Fruit fly (Drosophila melanogaster) whole organism, prepupa: ENCODE results near the gene Idgf2.

ENCODE experiments used
- Blimp-1 ChIP-seq: fragments of 200-800 bp; sonication (Bioruptor generic); optimal IDR thresholded peaks from 3 replicates; lab custom pipeline; 2017; ENCODE audit warnings: missing biosample characterization, missing genetic modification characterization, mild to moderate bottlenecking, moderate library complexity, missing genetic modification reagents
- CG10631 ChIP-seq: fragments of 200-800 bp; sonication (Bioruptor generic); optimal IDR thresholded peaks from 2 replicates; lab custom pipeline; 2016; ENCODE audit warnings: missing biosample characterization, missing genetic modification characterization
- CG10669 ChIP-seq: fragments of 200-800 bp; sonication (Bioruptor generic); optimal IDR thresholded peaks from 3 replicates; lab custom pipeline; 2018; ENCODE audit warnings: missing biosample characterization, mild to moderate bottlenecking, missing genetic modification characterization, moderate library complexity
- CG11294 ChIP-seq: fragments of 200-800 bp; sonication (Bioruptor generic); IDR thresholded peaks from 2 replicates; pipeline ENCODE4 v1.3.6; 2022; ENCODE audit warnings: missing biosample characterization, missing genetic modification characterization
- CG11762 ChIP-seq: fragments of 200-800 bp; sonication (Bioruptor generic); optimal IDR thresholded peaks from 3 replicates; lab custom pipeline; 2016; ENCODE audit warnings: missing biosample characterization, missing genetic modification characterization; ENCODE audit not compliant: insufficient read depth
- CG11902 ChIP-seq: fragments of 200-800 bp; sonication (Bioruptor generic); optimal IDR thresholded peaks from 3 replicates; lab custom pipeline; 2016; ENCODE audit warnings: missing biosample characterization, missing genetic modification characterization
- CG15336 ChIP-seq: fragments of 200-800 bp; sonication (Bioruptor generic); IDR thresholded peaks from 2 replicates; pipeline ENCODE4 v1.3.6; 2022; ENCODE audit warnings: missing biosample characterization, missing genetic modification characterization
- CG1621 ChIP-seq: fragments of 200-800 bp; sonication (Bioruptor generic); optimal IDR thresholded peaks from 3 replicates; lab custom pipeline; 2018; ENCODE audit warnings: missing biosample characterization, mild to moderate bottlenecking, missing genetic modification characterization
- CG16779 ChIP-seq: fragments of 200-800 bp; sonication (Bioruptor generic); optimal IDR thresholded peaks from 3 replicates; lab custom pipeline; 2017; ENCODE audit warnings: missing biosample characterization, mild to moderate bottlenecking, missing genetic modification characterization
- CG3032 ChIP-seq: fragments of 200-800 bp; optimal IDR thresholded peaks from 2 replicates; lab custom pipeline; 2019; ENCODE audit warnings: missing biosample characterization, mild to moderate bottlenecking, missing genetic modification characterization, moderate library complexity
- CG31627 ChIP-seq: fragments of 200-800 bp; sonication (Bioruptor generic); optimal IDR thresholded peaks from 3 replicates; lab custom pipeline; 2016; ENCODE audit warnings: missing biosample characterization, missing genetic modification characterization
- CG32006 ChIP-seq: fragments of 200-800 bp; sonication (Bioruptor generic); optimal IDR thresholded peaks from 3 replicates; lab custom pipeline; 2017; ENCODE audit warnings: missing biosample characterization, mild to moderate bottlenecking, missing genetic modification characterization
- CG4318 ChIP-seq: fragments of 200-800 bp; sonication (Bioruptor generic); optimal IDR thresholded peaks from 3 replicates; lab custom pipeline; 2017; ENCODE audit warnings: missing biosample characterization, mild to moderate bottlenecking, missing genetic modification characterization
- CG6163 ChIP-seq: fragments of 200-800 bp; sonication (Bioruptor generic); IDR thresholded peaks from 3 replicates; pipeline ENCODE4 v1.3.6; 2022; ENCODE audit warnings: missing biosample characterization, missing genetic modification characterization
- CG6276 ChIP-seq: fragments of 200-800 bp; sonication (Bioruptor generic); optimal IDR thresholded peaks from 2 replicates; lab custom pipeline; 2017; ENCODE audit warnings: missing biosample characterization, mild to moderate bottlenecking, missing genetic modification characterization
- CG6792 ChIP-seq: fragments of 200-800 bp; sonication (Bioruptor generic); optimal IDR thresholded peaks from 3 replicates; lab custom pipeline; 2016; ENCODE audit warnings: missing biosample characterization, missing genetic modification characterization
- CG6808 ChIP-seq: fragments of 200-800 bp; sonication (Bioruptor generic); optimal IDR thresholded peaks from 3 replicates; lab custom pipeline; 2017; ENCODE audit warnings: missing biosample characterization, missing genetic modification characterization, mild to moderate bottlenecking, moderate library complexity, missing genetic modification reagents
- CG6854 ChIP-seq: fragments of 200-800 bp; sonication (Bioruptor generic); optimal IDR thresholded peaks from 2 replicates; lab custom pipeline; 2017; ENCODE audit warnings: missing biosample characterization, mild to moderate bottlenecking, missing genetic modification characterization
- CG8119 ChIP-seq: fragments of 200-800 bp; sonication (Bioruptor generic); IDR thresholded peaks from 3 replicates; pipeline ENCODE4 v1.3.6; 2022; ENCODE audit warnings: missing biosample characterization, missing genetic modification characterization
- CG8632 ChIP-seq: fragments of 200-800 bp; sonication (Bioruptor generic); optimal IDR thresholded peaks from 3 replicates; lab custom pipeline; 2016; ENCODE audit warnings: missing biosample characterization, missing genetic modification characterization
- CG9139 ChIP-seq: fragments of 200-800 bp; sonication (Bioruptor generic); optimal IDR thresholded peaks from 3 replicates; lab custom pipeline; 2017; ENCODE audit warnings: missing biosample characterization, mild to moderate bottlenecking, missing genetic modification characterization
- Eip75B ChIP-seq: fragments of 200-800 bp; sonication (Bioruptor generic); optimal IDR thresholded peaks from 3 replicates; lab custom pipeline; 2016; ENCODE audit warnings: missing biosample characterization, missing genetic modification characterization
- Eip78C ChIP-seq: fragments of 200-800 bp; sonication (Bioruptor generic); peaks from one replicate; lab custom pipeline; 2016; ENCODE audit warnings: missing biosample characterization, missing genetic modification characterization
- Eip93F ChIP-seq: fragments of 200-800 bp; sonication (Bioruptor generic); optimal IDR thresholded peaks from 2 replicates; lab custom pipeline; 2016; ENCODE audit warnings: missing biosample characterization, mild to moderate bottlenecking, missing genetic modification characterization
- Ets21C ChIP-seq: fragments of 200-800 bp; sonication (Bioruptor generic); optimal IDR thresholded peaks from 3 replicates; lab custom pipeline; 2016; ENCODE audit warnings: missing biosample characterization, missing genetic modification characterization
- Ets96B ChIP-seq: fragments of 200-800 bp; optimal IDR thresholded peaks from 2 replicates; lab custom pipeline; 2019; ENCODE audit warnings: missing biosample characterization, mild to moderate bottlenecking, missing genetic modification characterization, moderate library complexity
- Gug ChIP-seq: fragments of 200-800 bp; sonication (Bioruptor generic); IDR thresholded peaks from 2 replicates; pipeline ENCODE4 v1.3.6; 2022; ENCODE audit warnings: missing biosample characterization, missing genetic modification characterization
- Hr38 ChIP-seq: sonication (Bioruptor generic); optimal IDR thresholded peaks from 2 replicates; lab custom pipeline; 2016; ENCODE audit warnings: missing biosample characterization, missing genetic modification characterization
- Hr4 ChIP-seq: fragments of 200-800 bp; sonication (Bioruptor generic); optimal IDR thresholded peaks from 3 replicates; lab custom pipeline; 2016; ENCODE audit warnings: missing biosample characterization, missing genetic modification characterization
- Lpt ChIP-seq: fragments of 200-800 bp; sonication (Bioruptor generic); optimal IDR thresholded peaks from 3 replicates; lab custom pipeline; 2016; ENCODE audit warnings: missing biosample characterization, missing genetic modification characterization
- Met ChIP-seq: fragments of 200-800 bp; sonication (Bioruptor generic); optimal IDR thresholded peaks from 3 replicates; lab custom pipeline; 2016; ENCODE audit warnings: missing biosample characterization, missing genetic modification characterization
- OdsH ChIP-seq: fragments of 200-800 bp; sonication (Bioruptor generic); optimal IDR thresholded peaks from 3 replicates; lab custom pipeline; 2016; ENCODE audit warnings: missing biosample characterization, missing genetic modification characterization
- Smox ChIP-seq: fragments of 200-800 bp; sonication (Bioruptor generic); optimal IDR thresholded peaks from 3 replicates; lab custom pipeline; 2016; ENCODE audit warnings: missing biosample characterization, missing genetic modification characterization
- Sox102F ChIP-seq: fragments of 200-800 bp; sonication (Bioruptor generic); optimal IDR thresholded peaks from 2 replicates; lab custom pipeline; 2016; ENCODE audit warnings: missing biosample characterization, mild to moderate bottlenecking, missing genetic modification characterization
- Sox14 ChIP-seq: fragments of 200-800 bp; sonication (Bioruptor generic); optimal IDR thresholded peaks from 3 replicates; lab custom pipeline; 2016; ENCODE audit warnings: missing biosample characterization, missing genetic modification characterization
- Sox15 ChIP-seq: fragments of 200-800 bp; sonication (Bioruptor generic); optimal IDR thresholded peaks from 3 replicates; lab custom pipeline; 2016; ENCODE audit warnings: missing biosample characterization, missing genetic modification characterization
- cyc ChIP-seq: fragments of 200-800 bp; sonication (Bioruptor generic); optimal IDR thresholded peaks from 3 replicates; lab custom pipeline; 2016; ENCODE audit warnings: missing biosample characterization, missing genetic modification characterization
- dac ChIP-seq: fragments of 200-800 bp; sonication (Bioruptor generic); optimal IDR thresholded peaks from 2 replicates; lab custom pipeline; 2017; ENCODE audit warnings: missing biosample characterization, mild to moderate bottlenecking, missing genetic modification characterization
- dsx ChIP-seq: fragments of 200-800 bp; optimal IDR thresholded peaks from 3 replicates; lab custom pipeline; 2019; ENCODE audit warnings: missing biosample characterization, mild to moderate bottlenecking, missing genetic modification characterization, moderate library complexity; ENCODE audit not compliant: poor library complexity, severe bottlenecking
- eg ChIP-seq: fragments of 200-800 bp; sonication (Bioruptor generic); IDR thresholded peaks from 3 replicates; pipeline ENCODE4 v1.3.6; 2022; ENCODE audit warnings: missing biosample characterization, missing genetic modification characterization
- fd59A ChIP-seq: fragments of 200-800 bp; sonication (Bioruptor generic); optimal IDR thresholded peaks from 2 replicates; lab custom pipeline; 2017; ENCODE audit warnings: missing biosample characterization, mild to moderate bottlenecking, missing genetic modification characterization, missing genetic modification reagents
- fd85E ChIP-seq: fragments of 200-800 bp; sonication (Bioruptor generic); optimal IDR thresholded peaks from 3 replicates; lab custom pipeline; 2016; ENCODE audit warnings: missing biosample characterization, missing genetic modification characterization
- fkh ChIP-seq: fragments of 200-800 bp; sonication (Bioruptor generic); optimal IDR thresholded peaks from 3 replicates; lab custom pipeline; 2017; ENCODE audit warnings: missing biosample characterization, mild to moderate bottlenecking, missing genetic modification characterization, moderate library complexity
- lz ChIP-seq: fragments of 200-800 bp; sonication (Bioruptor generic); optimal IDR thresholded peaks from 3 replicates; lab custom pipeline; 2016; ENCODE audit warnings: missing biosample characterization, missing genetic modification characterization
- net ChIP-seq: fragments of 200-800 bp; sonication (Bioruptor generic); optimal IDR thresholded peaks from 3 replicates; lab custom pipeline; 2016; ENCODE audit warnings: missing biosample characterization, missing genetic modification characterization
- salr ChIP-seq, 2 experiments: fragments of 200-800 bp; sonication (Bioruptor generic); optimal IDR thresholded peaks; 3 replicates each; lab custom pipeline; 2016 to 2018; ENCODE audit warnings: missing biosample characterization in 2 of 2, missing genetic modification characterization in 2 of 2, mild to moderate bottlenecking in 1 of 2
- ss ChIP-seq, 2 experiments: fragments of 200-800 bp; sonication (Bioruptor generic); optimal IDR thresholded peaks; 2 replicates in 1 of 2; 3 replicates in 1 of 2; lab custom pipeline; 2017 to 2018; ENCODE audit warnings: mild to moderate bottlenecking in 2 of 2, missing biosample characterization in 2 of 2, missing genetic modification characterization in 2 of 2, moderate library complexity in 1 of 2
- vri ChIP-seq: fragments of 200-800 bp; sonication (Bioruptor generic); optimal IDR thresholded peaks from 3 replicates; lab custom pipeline; 2016; ENCODE audit warnings: missing biosample characterization, mild to moderate bottlenecking, missing genetic modification characterization

The Idgf2 gene

dm6 chr2L:16402512-16402911 lies 44.6 kb upstream of the Idgf2 start (continued):
- TF ChIP-seq Sox15 (GFP tag; lab: Kevin White, UChicago): no peak
- TF ChIP-seq vri: no peak
- TF ChIP-seq net (GFP tag; lab: Kevin White, UChicago): peak; percentile 13
- peak; percentile 33 for TF ChIP-seq cyc
- TF ChIP-seq CG11902 (GFP tag; lab: Kevin White, UChicago): no peak
- TF ChIP-seq Sox14 (GFP tag; lab: Kevin White, UChicago): no peak
- no peak for TF ChIP-seq CG16779
- no peak for TF ChIP-seq CG11294 (GFP tag; lab: Robert Waterston, UW)
- TF ChIP-seq CG15336 (GFP tag; lab: Robert Waterston, UW): peak; percentile 43; the same call in 1 of the 2 replicates
- TF ChIP-seq CG9139 (GFP tag; lab: Kevin White, UChicago): no peak
- TF ChIP-seq eg: peak; percentile 62; the same call in 1 of the 3 replicates
- no peak for TF ChIP-seq Lpt (GFP tag; lab: Kevin White, UChicago)
- no peak for TF ChIP-seq Eip93F (GFP tag; lab: Kevin White, UChicago)
- no peak for TF ChIP-seq lz (GFP tag; lab: Kevin White, UChicago)
- TF ChIP-seq Gug (GFP tag; lab: Robert Waterston, UW): no peak
- TF ChIP-seq Ets21C (GFP tag; lab: Kevin White, UChicago): no peak
- TF ChIP-seq CG31627 (GFP tag; lab: Kevin White, UChicago): no peak
- TF ChIP-seq CG6808 (GFP tag; lab: Kevin White, UChicago): no peak
- no peak for TF ChIP-seq Blimp-1
- no peak for TF ChIP-seq ss (GFP tag; optimal IDR thresholded peaks at IDR 0.05; lab: Kevin White, UChicago)
- peak; percentile 21 for TF ChIP-seq CG6276 (GFP tag; lab: Kevin White, UChicago)
- TF ChIP-seq dac (GFP tag; lab: Kevin White, UChicago): no peak
- TF ChIP-seq CG1621 (tag; lab: Kevin White, UChicago): no peak
- TF ChIP-seq dsx (GFP tag; lab: Kevin White, UChicago): no peak
- TF ChIP-seq Met (GFP tag; lab: Kevin White, UChicago): no peak
- no peak for TF ChIP-seq CG6854 (GFP tag; lab: Kevin White, UChicago)
- TF ChIP-seq CG4318 (GFP tag; lab: Kevin White, UChicago): peak; percentile 14

dm6 chr2L:16406523-16406922 lies 40.6 kb upstream of the Idgf2 start:
- TF ChIP-seq CG6854 (GFP tag; lab: Kevin White, UChicago) (no peak), CG32006 (GFP tag; lab: Kevin White, UChicago) (peak; percentile 42), Eip78C (peak; percentile 92), CG10631 (GFP tag; lab: Kevin White, UChicago) (peak; percentile 53), Smox (GFP tag; lab: Kevin White, UChicago) (peak; percentile 64), CG8632 (peak; percentile 74), Ets96B (tag; lab: Kevin White, UChicago) (peak; percentile 73), fkh (no peak), dsx (GFP tag; lab: Kevin White, UChicago) (peak; percentile 61), CG6163 (GFP tag; lab: Robert Waterston, UW) (0 out of 3 replicates have a peak, but pooled peaks have one; percentile 28), CG6276 (GFP tag; lab: Kevin White, UChicago) (no peak), Eip75B (GFP tag; lab: Kevin White, UChicago) (peak; percentile 58), CG8119 (GFP tag; lab: Robert Waterston, UW) (no peak), CG15336 (GFP tag; lab: Robert Waterston, UW) (peak; percentile 27; the same call in 1 of the 2 replicates), salr (GFP tag; optimal IDR thresholded peaks at IDR 0.05; lab: Kevin White, UChicago) (no peak), fd59A (GFP tag; lab: Kevin White, UChicago) (peak; percentile 49), lz (GFP tag; lab: Kevin White, UChicago) (peak; percentile 56), Hr4 (GFP tag; lab: Kevin White, UChicago) (no peak), Sox102F (GFP tag; lab: Kevin White, UChicago) (peak; percentile 70), CG3032 (tag; lab: Kevin White, UChicago) (peak; percentile 60), CG11762 (GFP tag; lab: Kevin White, UChicago) (peak; percentile 46), ss (GFP tag; optimal IDR thresholded peaks at IDR 0.05; lab: Kevin White, UChicago) (peak; percentile 36 to 68), CG10669 (GFP tag; lab: Kevin White, UChicago) (peak; percentile 48), dac (GFP tag; lab: Kevin White, UChicago) (peak; percentile 6), CG6792 (GFP tag; lab: Kevin White, UChicago) (peak; percentile 63), CG16779 (no peak), CG4318 (GFP tag; lab: Kevin White, UChicago) (no peak), OdsH (GFP tag; lab: Kevin White, UChicago) (peak; percentile 69), CG11902 (GFP tag; lab: Kevin White, UChicago) (peak; percentile 13), Hr38 (no peak), CG31627 (GFP tag; lab: Kevin White, UChicago) (peak; percentile 47), fd85E (GFP tag; lab: Kevin White, UChicago) (peak; percentile 7), cyc (peak; percentile 44)
